Fruit fly (Drosophila melanogaster): Measurements from ENCODE around the gene CG13024.
A peak's percentile ranks its signal among the peaks of the same experiment; 100 is the strongest.

The CG13024 gene

DNA sequence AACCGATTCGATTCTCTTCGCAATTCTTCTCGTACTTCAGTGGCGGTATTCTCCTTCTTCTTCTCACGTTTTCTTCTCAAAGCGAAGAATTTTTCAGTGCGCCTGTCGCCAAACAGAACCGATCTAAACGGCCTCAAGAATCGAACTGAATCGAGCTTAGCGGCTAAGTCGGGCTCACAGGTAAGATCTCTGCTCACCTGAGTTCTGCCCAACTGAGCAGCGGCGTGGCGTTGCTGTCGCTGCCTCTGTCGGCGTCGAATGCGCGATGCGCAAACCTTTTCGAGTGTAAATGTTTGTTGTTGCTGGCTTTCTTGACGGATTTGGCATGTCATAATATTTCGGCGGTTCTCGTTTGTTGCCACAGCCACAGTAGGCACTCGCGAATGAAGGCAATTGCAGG lies 17.0 kb downstream of the CG13024 start:
- TF ChIP-seq ovo (GFP tag; optimal IDR thresholded peaks at IDR 0.05) (no peak), CG11617 (GFP tag; optimal IDR thresholded peaks at IDR 0.05) (no peak), Crg-1 (GFP tag; optimal IDR thresholded peaks at IDR 0.05) (no peak), CG7045 (GFP tag; optimal IDR thresholded peaks at IDR 0.05) (no peak), Hr96 (GFP tag; optimal IDR thresholded peaks at IDR 0.05) (no peak), cic (GFP tag; optimal IDR thresholded peaks at IDR 0.05) (no peak), CG14711 (tag; optimal IDR thresholded peaks at IDR 0.05) (no peak), tj (GFP tag; optimal IDR thresholded peaks at IDR 0.05) (no peak), cnc (optimal IDR thresholded peaks at IDR 0.05) (no peak), CG12768 (GFP tag; optimal IDR thresholded peaks at IDR 0.05) (no peak), toe (GFP tag; optimal IDR thresholded peaks at IDR 0.05) (no peak), CG5204 (GFP tag; optimal IDR thresholded peaks at IDR 0.05) (no peak), CG33017 (tag; optimal IDR thresholded peaks at IDR 0.05) (no peak), CG1620 (GFP tag; optimal IDR thresholded peaks at IDR 0.05) (no peak), bab1 (GFP tag; optimal IDR thresholded peaks at IDR 0.05) (no peak), Mnt (GFP tag; optimal IDR thresholded peaks at IDR 0.05) (no peak), Clk (GFP tag; optimal IDR thresholded peaks at IDR 0.05) (no peak), kay (GFP tag; ENCODE audit: borderline replicate concordance) (no peak), CG7101 (tag; optimal IDR thresholded peaks at IDR 0.05) (no peak)

dm6 chr3L:16810512-16810911 lies 18.4 kb downstream of the CG13024 start:
- TF ChIP-seq CG33017 (tag; optimal IDR thresholded peaks at IDR 0.05), result no peak
- no peak for TF ChIP-seq toe (GFP tag; optimal IDR thresholded peaks at IDR 0.05)
- TF ChIP-seq pad (GFP tag; optimal IDR thresholded peaks at IDR 0.05), result no peak
- TF ChIP-seq Mnt (GFP tag; optimal IDR thresholded peaks at IDR 0.05), result no peak
- no peak for TF ChIP-seq CG11617 (GFP tag; optimal IDR thresholded peaks at IDR 0.05)
- no peak for TF ChIP-seq Crg-1 (GFP tag; optimal IDR thresholded peaks at IDR 0.05)
- no peak for TF ChIP-seq bab1 (GFP tag; optimal IDR thresholded peaks at IDR 0.05)
- TF ChIP-seq CG14711 (tag; optimal IDR thresholded peaks at IDR 0.05), result no peak
- TF ChIP-seq CG1620 (GFP tag; optimal IDR thresholded peaks at IDR 0.05), result no peak
- no peak for TF ChIP-seq Clk (GFP tag; optimal IDR thresholded peaks at IDR 0.05)
- TF ChIP-seq kay (GFP tag; ENCODE audit: borderline replicate concordance), result no peak
- TF ChIP-seq CG5204 (GFP tag; optimal IDR thresholded peaks at IDR 0.05), result no peak
- TF ChIP-seq cnc (optimal IDR thresholded peaks at IDR 0.05), result no peak
- no peak for TF ChIP-seq Hr96 (GFP tag; optimal IDR thresholded peaks at IDR 0.05)
- TF ChIP-seq cic (GFP tag; optimal IDR thresholded peaks at IDR 0.05), result no peak
- TF ChIP-seq ovo (GFP tag; optimal IDR thresholded peaks at IDR 0.05), result no peak
- no peak for TF ChIP-seq CG7045 (GFP tag; optimal IDR thresholded peaks at IDR 0.05)
- no peak for TF ChIP-seq CG7101 (tag; optimal IDR thresholded peaks at IDR 0.05)

dm6 chr3L:16808139-16808538 lies 20.7 kb downstream of the CG13024 start:
- no peak for TF ChIP-seq toe (GFP tag; optimal IDR thresholded peaks at IDR 0.05)
- TF ChIP-seq Clk (GFP tag; optimal IDR thresholded peaks at IDR 0.05), result no peak
- TF ChIP-seq Mnt (GFP tag; optimal IDR thresholded peaks at IDR 0.05), result peak; percentile 99
- peak; percentile 45 for TF ChIP-seq Crg-1 (GFP tag; optimal IDR thresholded peaks at IDR 0.05)
- peak; percentile 2 for TF ChIP-seq CG1620 (GFP tag; optimal IDR thresholded peaks at IDR 0.05)
- TF ChIP-seq CG7101 (tag; optimal IDR thresholded peaks at IDR 0.05), result no peak
- TF ChIP-seq ovo (GFP tag; optimal IDR thresholded peaks at IDR 0.05), result peak; percentile 97
- TF ChIP-seq bab1 (GFP tag; optimal IDR thresholded peaks at IDR 0.05), result peak; percentile 9
- peak; percentile 4 for TF ChIP-seq tj (GFP tag; optimal IDR thresholded peaks at IDR 0.05)

dm6 chr3L:16807558-16807957 lies 21.3 kb downstream of the CG13024 start, which contains the start of gene CG9674:
Gene CG9674 (minus strand): TSS chr3L:16807731.
- TF ChIP-seq CG14711 (tag; optimal IDR thresholded peaks at IDR 0.05) (no peak), cnc (optimal IDR thresholded peaks at IDR 0.05) (no peak), toe (GFP tag; optimal IDR thresholded peaks at IDR 0.05) (no peak), Hr96 (GFP tag; optimal IDR thresholded peaks at IDR 0.05) (no peak), ovo (GFP tag; optimal IDR thresholded peaks at IDR 0.05) (no peak), pad (GFP tag; optimal IDR thresholded peaks at IDR 0.05) (no peak), CG11617 (GFP tag; optimal IDR thresholded peaks at IDR 0.05) (no peak), CG5204 (GFP tag; optimal IDR thresholded peaks at IDR 0.05) (no peak), bab1 (GFP tag; optimal IDR thresholded peaks at IDR 0.05) (no peak), CG7045 (GFP tag; optimal IDR thresholded peaks at IDR 0.05) (no peak)

DNA sequence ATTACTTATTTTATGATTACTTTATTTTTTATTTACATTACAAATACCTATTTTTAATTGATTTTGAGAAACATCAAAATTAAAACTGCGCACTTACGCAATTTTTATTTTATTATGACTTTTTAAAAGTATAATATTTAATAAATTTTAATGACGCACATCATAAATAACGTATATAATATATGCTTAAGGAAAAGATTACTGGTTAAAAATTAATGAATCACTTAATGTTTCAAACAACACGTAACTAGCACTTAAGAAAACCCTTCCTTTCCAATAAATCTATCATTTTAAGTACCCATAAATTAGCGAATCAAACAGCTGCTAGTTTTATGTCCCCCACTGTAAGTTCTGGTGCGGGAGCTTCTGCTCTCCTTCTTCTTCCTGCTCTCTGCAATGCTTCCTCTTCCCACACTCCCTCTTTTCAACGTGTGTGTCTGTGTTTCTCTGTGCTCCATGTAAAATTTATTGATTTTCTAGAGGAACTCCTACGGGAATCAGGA lies 22.0 kb downstream of the CG13024 start:
- no peak for TF ChIP-seq tj (GFP tag; optimal IDR thresholded peaks at IDR 0.05)
- TF ChIP-seq pad (GFP tag; optimal IDR thresholded peaks at IDR 0.05), result no peak
- no peak for TF ChIP-seq Crg-1 (GFP tag; optimal IDR thresholded peaks at IDR 0.05)
- peak; percentile 42 for TF ChIP-seq CG12768 (GFP tag; optimal IDR thresholded peaks at IDR 0.05)
- no peak for TF ChIP-seq toe (GFP tag; optimal IDR thresholded peaks at IDR 0.05)
- peak; percentile 76 for TF ChIP-seq CG7045 (GFP tag; optimal IDR thresholded peaks at IDR 0.05)
- peak; percentile 9 for TF ChIP-seq CG7101 (tag; optimal IDR thresholded peaks at IDR 0.05)
- peak; percentile 75 for TF ChIP-seq CG11617 (GFP tag; optimal IDR thresholded peaks at IDR 0.05)
- no peak for TF ChIP-seq kay (GFP tag; ENCODE audit: borderline replicate concordance)
- peak; percentile 53 for TF ChIP-seq CG33017 (tag; optimal IDR thresholded peaks at IDR 0.05)
- no peak for TF ChIP-seq CG5204 (GFP tag; optimal IDR thresholded peaks at IDR 0.05)
- no peak for TF ChIP-seq CG14711 (tag; optimal IDR thresholded peaks at IDR 0.05)
- TF ChIP-seq Clk (GFP tag; optimal IDR thresholded peaks at IDR 0.05), result peak; percentile 7
- no peak for TF ChIP-seq CG1620 (GFP tag; optimal IDR thresholded peaks at IDR 0.05)
- peak; percentile 5 for TF ChIP-seq ovo (GFP tag; optimal IDR thresholded peaks at IDR 0.05)

Measured in whole organism, adult.